Fruit fly (Drosophila melanogaster): ENCODE measurements around the gene CG7402.

DNA sequence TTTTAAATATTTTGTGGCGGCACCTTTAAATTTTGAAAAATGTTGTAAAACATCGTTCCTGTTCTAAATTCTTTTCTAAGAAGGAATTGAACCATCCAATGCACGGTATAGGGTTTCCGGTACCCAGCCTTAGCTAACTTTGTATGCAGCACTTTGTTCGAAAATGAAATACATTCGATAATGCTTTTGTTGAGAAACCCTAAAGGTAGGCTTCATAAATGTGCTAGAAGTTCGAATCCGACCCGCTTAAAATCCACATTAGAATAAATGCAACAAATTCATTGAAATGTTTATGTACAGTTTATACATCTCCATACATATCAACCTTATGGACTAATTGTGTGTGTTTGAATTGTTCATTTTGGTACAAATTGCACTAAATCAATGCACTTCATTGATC is 11.1 kb downstream of the CG7402 start:
- TF ChIP-seq CG8119 (GFP tag; IDR thresholded peaks at IDR 0.05) (no peak), CG3032 (tag; optimal IDR thresholded peaks at IDR 0.05) (no peak), Blimp-1 (GFP tag; optimal IDR thresholded peaks at IDR 0.05) (no peak), eg (GFP tag; IDR thresholded peaks at IDR 0.05) (no peak), CG4318 (GFP tag; optimal IDR thresholded peaks at IDR 0.05) (no peak), Met (GFP tag; optimal IDR thresholded peaks at IDR 0.05) (no peak)
